Fruit fly (Drosophila melanogaster) whole organism, adult: ENCODE data around the gene eIF4B.

Experiments used
- CG11617 ChIP-seq: fragments of 200-800 bp; sonication (Bioruptor generic); optimal IDR thresholded peaks from 2 replicates; lab custom pipeline; 2017; ENCODE audit warnings: mild to moderate bottlenecking, missing biosample characterization, missing genetic modification reagents, missing genetic modification characterization
- CG12768 ChIP-seq: fragments of 200-800 bp; sonication (Bioruptor generic); optimal IDR thresholded peaks from 2 replicates; lab custom pipeline; 2017; ENCODE audit warnings: missing biosample characterization, missing genetic modification characterization, mild to moderate bottlenecking, moderate library complexity, missing genetic modification reagents
- CG14711 ChIP-seq: fragments of 200-800 bp; sonication (Bioruptor generic); optimal IDR thresholded peaks from 2 replicates; lab custom pipeline; 2018; ENCODE audit warnings: missing biosample characterization, mild to moderate bottlenecking, missing genetic modification characterization, moderate library complexity
- CG5204 ChIP-seq: fragments of 200-800 bp; sonication (Bioruptor generic); optimal IDR thresholded peaks from 2 replicates; lab custom pipeline; 2016; ENCODE audit warnings: missing biosample characterization, missing genetic modification characterization
- CG7045 ChIP-seq: fragments of 200-800 bp; sonication (Bioruptor generic); optimal IDR thresholded peaks from 2 replicates; lab custom pipeline; 2017; ENCODE audit warnings: missing biosample characterization, mild to moderate bottlenecking, missing genetic modification characterization
- CG7101 ChIP-seq: fragments of 200-800 bp; sonication (Bioruptor generic); optimal IDR thresholded peaks from 2 replicates; lab custom pipeline; 2018; ENCODE audit warnings: missing biosample characterization, mild to moderate bottlenecking, missing genetic modification characterization, moderate library complexity
- Crg-1 ChIP-seq: fragments of 200-800 bp; sonication (Bioruptor generic); optimal IDR thresholded peaks from 2 replicates; lab custom pipeline; 2016; ENCODE audit warnings: missing biosample characterization, missing genetic modification characterization
- cic ChIP-seq: fragments of 200-800 bp; sonication (Bioruptor generic); optimal IDR thresholded peaks from 2 replicates; lab custom pipeline; 2017; ENCODE audit warnings: missing biosample characterization, mild to moderate bottlenecking, missing genetic modification characterization, moderate library complexity
- cnc ChIP-seq, 2 experiments: fragments of >200 bp; optimal IDR thresholded peaks; 2 replicates each; lab custom pipeline; 2017
- kay ChIP-seq: fragments of 200-800 bp; sonication (Bioruptor generic); peaks from one replicate; lab custom pipeline; 2016; ENCODE audit warnings: missing biosample characterization, missing genetic modification characterization, borderline replicate concordance
- ovo ChIP-seq: fragments of 200-800 bp; sonication (Bioruptor generic); optimal IDR thresholded peaks from 2 replicates; lab custom pipeline; 2016; ENCODE audit warnings: missing biosample characterization, missing genetic modification characterization
- pad ChIP-seq: fragments of 200-800 bp; sonication (Bioruptor generic); optimal IDR thresholded peaks from 3 replicates; lab custom pipeline; 2017; ENCODE audit warnings: missing biosample characterization, missing genetic modification characterization, mild to moderate bottlenecking, moderate library complexity, missing genetic modification reagents
- toe ChIP-seq: fragments of 200-800 bp; sonication (Bioruptor generic); optimal IDR thresholded peaks from 2 replicates; lab custom pipeline; 2016; ENCODE audit warnings: missing biosample characterization, missing genetic modification characterization

eIF4B gene

DNA sequence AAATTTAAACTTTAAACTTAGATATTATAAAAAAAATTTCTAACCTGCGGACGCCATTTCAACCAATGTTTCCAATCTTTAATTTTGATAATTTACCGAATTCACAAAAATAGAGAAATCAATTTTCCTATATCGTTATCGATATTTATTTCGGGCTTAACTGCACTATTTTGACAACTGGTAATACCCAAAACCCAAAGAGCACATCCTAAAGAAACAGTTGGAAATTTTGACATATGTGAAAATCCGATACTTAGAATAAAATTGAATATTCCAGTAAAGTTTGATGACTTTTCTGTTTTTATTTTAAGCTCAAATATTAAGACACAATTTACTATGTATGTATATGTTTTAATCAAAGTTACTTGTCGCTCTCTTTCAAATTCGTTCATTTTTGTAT lies at the start of gene eIF4B:
eIF4B (minus strand) TSS at position 125 of the 400 bp plus-strand sequence.
- TF ChIP-seq Crg-1 (GFP tag; lab: Kevin White, UChicago): no peak
- no peak for TF ChIP-seq pad (GFP tag; lab: Kevin White, UChicago)
- TF ChIP-seq cic (GFP tag; lab: Kevin White, UChicago): no peak
- TF ChIP-seq CG14711: no peak
- no peak for TF ChIP-seq toe (GFP tag; lab: Kevin White, UChicago)
- no peak for TF ChIP-seq ovo (GFP tag; lab: Kevin White, UChicago)
- no peak for TF ChIP-seq CG7045 (GFP tag; lab: Kevin White, UChicago)

DNA sequence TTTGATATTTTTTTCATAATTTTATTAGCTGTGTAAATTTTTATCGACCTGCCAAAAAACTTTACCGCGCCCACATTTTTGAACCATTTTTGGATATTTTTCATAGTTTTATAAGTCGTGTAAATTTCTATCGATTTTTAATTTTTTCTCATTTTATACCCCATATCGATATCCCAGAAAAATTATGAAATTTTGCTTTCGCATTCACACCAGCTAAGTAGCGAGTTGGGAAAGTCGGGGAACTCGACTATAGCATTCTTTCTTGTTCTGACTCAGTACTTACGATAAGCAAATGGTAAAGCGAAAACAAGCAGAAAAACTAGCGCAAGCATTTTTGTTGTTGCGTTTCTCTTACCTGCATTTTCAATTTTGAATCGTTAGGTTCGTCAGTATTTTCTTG lies 2.4 kb upstream of the eIF4B start:
- TF ChIP-seq CG11617 (GFP tag; lab: Kevin White, UChicago) (no peak), CG12768 (no peak)

dm6 chr3L:27859261-27859840 lies 1.3 kb upstream of the eIF4B start:
- TF ChIP-seq CG7101: no peak
- TF ChIP-seq cic (GFP tag; lab: Kevin White, UChicago): no peak
- no peak for TF ChIP-seq pad (GFP tag; lab: Kevin White, UChicago)
- no peak for TF ChIP-seq toe (GFP tag; lab: Kevin White, UChicago)
- no peak for TF ChIP-seq CG14711
- no peak for TF ChIP-seq CG5204
- TF ChIP-seq cnc (optimal IDR thresholded peaks at IDR 0.05; lab: Kevin White, UChicago): no peak
- TF ChIP-seq ovo (GFP tag; lab: Kevin White, UChicago): no peak
- no peak for TF ChIP-seq kay (GFP tag; lab: Kevin White, UChicago)
